Worm (Caenorhabditis elegans): ENCODE measurements around the gene scl-18.

- TF ChIP-seq ama-1 (optimal IDR thresholded peaks at IDR 0.05): no peak
- no peak for TF ChIP-seq unc-62 (GFP tag; optimal IDR thresholded peaks at IDR 0.05)
- no peak for TF ChIP-seq nhr-43 (tag; optimal IDR thresholded peaks at IDR 0.05; ENCODE audit: poor library complexity, severe bottlenecking)
- no peak for TF ChIP-seq zag-1 (tag; optimal IDR thresholded peaks at IDR 0.05)
- TF ChIP-seq aly-2 (tag; optimal IDR thresholded peaks at IDR 0.05): no peak
- no peak for TF ChIP-seq hmg-11 (tag; optimal IDR thresholded peaks at IDR 0.05)
- TF ChIP-seq jun-1 (tag; optimal IDR thresholded peaks at IDR 0.05): no peak
- TF ChIP-seq lin-39 (tag; optimal IDR thresholded peaks at IDR 0.05): no peak
- no peak for TF ChIP-seq elt-2 (tag; optimal IDR thresholded peaks at IDR 0.05)
- no peak for TF ChIP-seq ceh-16 (tag; optimal IDR thresholded peaks at IDR 0.05)
- TF ChIP-seq nhr-11 (tag; optimal IDR thresholded peaks at IDR 0.05): no peak
Observed at ce11 chrIV:11788383-11788963, 34.2 kb upstream of the scl-18 start.

All from whole organism, L3 larva.